Worm (Caenorhabditis elegans) whole organism, L1 larva: Measurements from ENCODE around the gene Y75B8A.25.

Experiments
- F16B12.6 ChIP-seq: fragments of 150-350 bp; optimal IDR thresholded peaks from 2 replicates; lab custom pipeline; 2014; ENCODE audit warnings: missing biosample characterization, missing genetic modification characterization
- aly-2 ChIP-seq: fragments of 150-350 bp; optimal IDR thresholded peaks from 2 replicates; lab custom pipeline; 2014; ENCODE audit warnings: missing biosample characterization, missing genetic modification characterization
- ama-1 ChIP-seq: fragments of 150-350 bp; optimal IDR thresholded peaks from 2 replicates; lab custom pipeline; 2014
- blmp-1 ChIP-seq: fragments of 150-350 bp; optimal IDR thresholded peaks from 2 replicates; lab custom pipeline; 2014; ENCODE audit warnings: missing biosample characterization, missing genetic modification characterization
- ceh-63 ChIP-seq: fragments of 200-800 bp; sonication (Bioruptor generic); optimal IDR thresholded peaks from 2 replicates; lab custom pipeline; 2018; ENCODE audit warnings: mild to moderate bottlenecking, missing genetic modification characterization, missing compliant biosample characterization
- ceh-82 ChIP-seq, 3 experiments: fragments of 150-350 bp in 1 of 3; sonication (generic microtip) in 2 of 3; optimal IDR thresholded peaks; 2 replicates each; lab custom pipeline; 2014 to 2017; ENCODE audit warnings: missing biosample characterization in 3 of 3, missing genetic modification characterization in 3 of 3
- ceh-88 ChIP-seq: fragments of 200-800 bp; sonication (Bioruptor generic); IDR thresholded peaks from 2 replicates; pipeline ENCODE4 v1.3.6; 2022; ENCODE audit warnings: missing genetic modification characterization, missing compliant biosample characterization
- ceh-90 ChIP-seq: sonication (generic microtip); optimal IDR thresholded peaks from 2 replicates; lab custom pipeline; 2016; ENCODE audit warnings: missing genetic modification characterization, missing compliant biosample characterization
- dsc-1 ChIP-seq: sonication (generic microtip); optimal IDR thresholded peaks from 2 replicates; lab custom pipeline; 2016; ENCODE audit warnings: mild to moderate bottlenecking, missing genetic modification characterization, missing compliant biosample characterization
- efl-1 ChIP-seq, 4 experiments: fragments of 150-350 bp; optimal IDR thresholded peaks in 3 of 4; peaks in 1 of 4; 1 replicate in 1 of 4; 2 replicates in 3 of 4; lab custom pipeline; 2014; ENCODE audit warnings: missing biosample characterization in 2 of 4, missing genetic modification characterization in 2 of 4, missing genetic modification reagents in 2 of 4
- egl-27 ChIP-seq, 2 experiments: fragments of 150-350 bp in 1 of 2; sonication (generic microtip); optimal IDR thresholded peaks; 3 replicates each; lab custom pipeline; 2017 to 2018; ENCODE audit warnings: missing biosample characterization in 2 of 2, missing genetic modification characterization in 2 of 2, missing genetic modification reagents in 2 of 2
- elt-2 ChIP-seq: sonication (generic microtip); optimal IDR thresholded peaks from 2 replicates; lab custom pipeline; 2016; ENCODE audit warnings: missing genetic modification characterization, mild to moderate bottlenecking, inconsistent platforms, missing compliant biosample characterization, missing genetic modification reagents
- fkh-8 ChIP-seq: sonication (generic microtip); optimal IDR thresholded peaks from 2 replicates; lab custom pipeline; 2016; ENCODE audit warnings: mild to moderate bottlenecking, missing genetic modification characterization, missing compliant biosample characterization
- fos-1 ChIP-seq: fragments of 150-350 bp; optimal IDR thresholded peaks from 2 replicates; lab custom pipeline; 2014; ENCODE audit warnings: missing biosample characterization, missing genetic modification characterization
- grh-1 ChIP-seq: fragments of 200-800 bp; sonication (Bioruptor generic); IDR thresholded peaks from 2 replicates; pipeline ENCODE4 v1.3.6; 2022; ENCODE audit warnings: missing genetic modification reagents, missing genetic modification characterization, missing compliant biosample characterization
- hpl-2 ChIP-seq: fragments of 150-350 bp; optimal IDR thresholded peaks from 2 replicates; lab custom pipeline; 2014; ENCODE audit warnings: missing biosample characterization, missing genetic modification reagents, missing genetic modification characterization
- jun-1 ChIP-seq: fragments of 150-350 bp; optimal IDR thresholded peaks from 2 replicates; lab custom pipeline; 2014; ENCODE audit warnings: missing biosample characterization, missing genetic modification reagents, missing genetic modification characterization
- lin-35 ChIP-seq, 2 experiments: fragments of 150-350 bp; optimal IDR thresholded peaks; 2 replicates each; lab custom pipeline; 2014; ENCODE audit warnings: missing biosample characterization in 2 of 2, missing genetic modification characterization in 2 of 2, missing genetic modification reagents in 2 of 2
- lin-39 ChIP-seq: fragments of 150-350 bp; optimal IDR thresholded peaks from 2 replicates; lab custom pipeline; 2014; ENCODE audit warnings: missing biosample characterization, missing genetic modification reagents, missing genetic modification characterization
- lsy-2 ChIP-seq, 2 experiments: fragments of 150-350 bp; optimal IDR thresholded peaks; 2 replicates each; lab custom pipeline; 2014; ENCODE audit warnings: missing biosample characterization in 2 of 2, missing genetic modification characterization in 2 of 2
- mab-9 ChIP-seq: fragments of 200-800 bp; sonication (Bioruptor generic); IDR thresholded peaks from 2 replicates; pipeline ENCODE4 v1.3.6; 2022; ENCODE audit warnings: missing genetic modification reagents, missing genetic modification characterization, missing compliant biosample characterization
- mdl-1 ChIP-seq, 2 experiments: fragments of 150-350 bp; optimal IDR thresholded peaks; 2 replicates each; lab custom pipeline; 2014 to 2017; ENCODE audit warnings: missing biosample characterization in 2 of 2, missing genetic modification characterization in 2 of 2, inconsistent platforms in 1 of 2
- mef-2 ChIP-seq: fragments of 150-350 bp; optimal IDR thresholded peaks from 2 replicates; lab custom pipeline; 2014; ENCODE audit warnings: missing biosample characterization, missing genetic modification characterization
- mep-1 ChIP-seq: fragments of 150-350 bp; optimal IDR thresholded peaks from 2 replicates; lab custom pipeline; 2014; ENCODE audit warnings: missing biosample characterization, missing genetic modification characterization
- nhr-11 ChIP-seq: fragments of 150-350 bp; optimal IDR thresholded peaks from 2 replicates; lab custom pipeline; 2014; ENCODE audit warnings: missing biosample characterization, missing genetic modification characterization
- nhr-19 ChIP-seq: fragments of 200-800 bp; sonication (Bioruptor generic); conservative IDR thresholded peaks from 2 replicates; pipeline ENCODE4 v1.3.6; 2022; ENCODE audit warnings: missing genetic modification characterization, missing compliant biosample characterization
- nhr-20 ChIP-seq: sonication (generic microtip); optimal IDR thresholded peaks from 2 replicates; lab custom pipeline; 2016; ENCODE audit warnings: mild to moderate bottlenecking, missing genetic modification characterization, missing compliant biosample characterization
- nhr-28 ChIP-seq: fragments of 150-350 bp; optimal IDR thresholded peaks from 2 replicates; lab custom pipeline; 2014; ENCODE audit warnings: missing biosample characterization, missing genetic modification characterization
- nhr-71 ChIP-seq: sonication (generic microtip); optimal IDR thresholded peaks from 2 replicates; lab custom pipeline; 2016; ENCODE audit warnings: mild to moderate bottlenecking, missing genetic modification characterization, moderate library complexity, missing compliant biosample characterization
- pag-3 ChIP-seq: sonication (generic microtip); optimal IDR thresholded peaks from 2 replicates; lab custom pipeline; 2017; ENCODE audit warnings: missing genetic modification characterization, mild to moderate bottlenecking, missing compliant biosample characterization, antibody characterized with exemption, borderline replicate concordance; ENCODE audit not compliant: insufficient read depth
- pax-3 ChIP-seq: fragments of 200-800 bp; sonication (Bioruptor generic); optimal IDR thresholded peaks from 2 replicates; lab custom pipeline; 2018; ENCODE audit warnings: mild to moderate bottlenecking, missing genetic modification characterization, moderate library complexity, missing compliant biosample characterization
- pqm-1 ChIP-seq: sonication (generic microtip); optimal IDR thresholded peaks from 3 replicates; lab custom pipeline; 2017; ENCODE audit warnings: missing biosample characterization, missing genetic modification characterization
- rnt-1 ChIP-seq: sonication (generic microtip); optimal IDR thresholded peaks from 2 replicates; lab custom pipeline; 2016; ENCODE audit warnings: mild to moderate bottlenecking, missing genetic modification characterization, moderate library complexity, missing compliant biosample characterization
- snpc-4 ChIP-seq: fragments of 150-350 bp; optimal IDR thresholded peaks from 2 replicates; lab custom pipeline; 2014; ENCODE audit warnings: missing biosample characterization, missing genetic modification characterization
- snu-23 ChIP-seq: sonication (generic microtip); optimal IDR thresholded peaks from 2 replicates; lab custom pipeline; 2016; ENCODE audit warnings: missing genetic modification characterization, missing compliant biosample characterization
- swsn-7 ChIP-seq: sonication (generic microtip); optimal IDR thresholded peaks from 2 replicates; lab custom pipeline; 2016; ENCODE audit warnings: missing genetic modification characterization, missing compliant biosample characterization
- unc-86 ChIP-seq: sonication (generic microtip); optimal IDR thresholded peaks from 2 replicates; lab custom pipeline; 2016; ENCODE audit warnings: missing genetic modification characterization, missing compliant biosample characterization
- unc-98 ChIP-seq: fragments of 200-800 bp; sonication (Bioruptor generic); IDR thresholded peaks from 2 replicates; pipeline ENCODE4 v1.3.6; 2022; ENCODE audit warnings: missing genetic modification characterization, missing compliant biosample characterization
- xbp-1 ChIP-seq: sonication (generic microtip); optimal IDR thresholded peaks from 2 replicates; lab custom pipeline; 2016; ENCODE audit warnings: missing genetic modification characterization, missing compliant biosample characterization
- zag-1 ChIP-seq: fragments of 150-350 bp; optimal IDR thresholded peaks from 2 replicates; lab custom pipeline; 2014; ENCODE audit warnings: missing biosample characterization, missing genetic modification characterization
- zip-4 ChIP-seq: fragments of 200-800 bp; sonication (Bioruptor generic); optimal IDR thresholded peaks from 2 replicates; lab custom pipeline; 2018; ENCODE audit warnings: mild to moderate bottlenecking, missing genetic modification characterization, moderate library complexity, missing compliant biosample characterization
- ztf-11 ChIP-seq, 2 experiments: sonication (generic microtip); optimal IDR thresholded peaks; 2 replicates each; lab custom pipeline; 2016 to 2017; ENCODE audit warnings: missing genetic modification characterization in 2 of 2, missing biosample characterization in 1 of 2, missing compliant biosample characterization in 1 of 2
- ztf-4 ChIP-seq: fragments of 150-350 bp; optimal IDR thresholded peaks from 2 replicates; lab custom pipeline; 2014; ENCODE audit warnings: missing biosample characterization, missing genetic modification characterization

The Y75B8A.25 gene

DNA sequence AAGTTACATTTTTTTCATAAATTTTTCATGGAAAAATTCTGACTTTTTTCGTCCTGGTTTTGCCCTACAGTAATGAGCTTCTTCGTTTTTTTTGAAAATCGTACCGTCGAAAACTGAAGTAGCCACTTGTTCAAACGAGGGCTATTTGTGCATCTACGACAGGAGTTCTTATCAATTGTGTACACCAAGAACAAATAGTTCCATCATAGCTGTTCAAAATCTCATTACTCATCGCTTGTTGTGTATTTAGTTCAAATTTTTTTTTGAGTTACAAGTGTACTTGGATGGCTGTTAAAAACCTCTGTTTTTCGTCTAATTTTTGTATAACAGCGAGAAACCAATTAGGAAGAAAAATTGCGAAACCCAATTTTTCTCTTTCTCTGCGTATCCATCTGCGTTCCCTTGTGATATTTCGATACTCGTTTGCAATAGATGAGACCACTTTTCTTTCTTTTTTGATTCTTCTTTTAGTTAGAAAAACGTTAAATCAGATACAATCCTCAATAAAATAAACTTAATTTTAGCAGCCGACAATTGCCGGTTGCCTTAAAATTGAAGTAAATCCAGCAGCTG lies 31.1 kb downstream of the Y75B8A.25 start (continued):
- TF ChIP-seq pag-3 (tag; lab: Kevin White, UChicago), result no peak

DNA sequence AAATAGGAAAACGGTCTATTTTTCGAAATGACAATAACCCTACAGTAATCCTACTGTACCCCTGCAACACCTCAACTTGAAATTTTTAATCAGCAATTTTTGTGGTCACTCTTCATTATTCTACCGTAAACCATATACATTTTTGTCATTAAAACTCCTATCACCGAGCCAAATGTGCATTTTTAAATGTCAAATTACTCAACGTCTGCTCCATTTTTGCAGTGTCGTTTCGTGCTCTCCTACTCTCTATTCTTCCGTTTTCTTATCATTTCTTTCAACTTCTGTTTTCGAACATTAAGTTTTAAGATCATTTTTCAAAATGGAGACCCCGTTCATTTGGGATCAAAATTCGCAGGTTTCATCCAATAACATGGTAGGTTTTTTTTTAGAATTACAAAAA lies 33.6 kb downstream of the Y75B8A.25 start, which contains the start of gene pqn-92:
Gene pqn-92, plus strand, starts transcription at position 307 of the 400 bp plus-strand sequence.
- TF ChIP-seq lin-39 (tag; lab: Kevin White, UChicago), result no peak
- no peak for TF ChIP-seq xbp-1
- no peak for TF ChIP-seq mef-2 (tag; lab: Kevin White, UChicago)
- no peak for TF ChIP-seq nhr-19 (GFP tag; lab: Robert Waterston, UW)
- no peak for TF ChIP-seq snpc-4
- TF ChIP-seq nhr-11 (tag; lab: Kevin White, UChicago), result no peak
- TF ChIP-seq mep-1 (tag; lab: Kevin White, UChicago), result no peak
- TF ChIP-seq rnt-1, result no peak
- no peak for TF ChIP-seq zag-1 (tag; lab: Kevin White, UChicago)
- TF ChIP-seq unc-98 (GFP tag; lab: Robert Waterston, UW), result no peak
- no peak for TF ChIP-seq zip-4 (GFP tag; lab: Kevin White, UChicago)
- no peak for TF ChIP-seq jun-1
- TF ChIP-seq mab-9 (GFP tag; lab: Robert Waterston, UW), result no peak
- no peak for TF ChIP-seq ama-1 (lab: Kevin White, UChicago)
- no peak for TF ChIP-seq F16B12.6 (tag; lab: Kevin White, UChicago)

DNA sequence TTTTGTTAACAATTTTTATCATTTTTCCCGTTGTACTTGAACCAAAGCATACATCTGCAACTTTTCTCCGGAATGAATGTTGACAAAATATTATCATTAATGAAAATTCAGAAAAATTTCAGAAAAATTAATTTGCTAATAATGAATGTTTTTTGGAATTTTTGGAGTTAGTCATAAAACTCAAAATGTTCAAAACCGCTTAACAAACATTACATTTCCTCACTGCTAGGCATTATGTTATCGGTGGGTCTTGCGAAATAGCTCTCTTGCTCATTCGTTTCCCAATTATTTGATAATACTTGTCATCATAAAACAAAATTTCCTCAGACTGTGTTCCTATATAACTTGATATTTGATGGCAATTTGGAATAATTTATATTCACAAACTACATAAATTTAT lies 39.0 kb downstream of the Y75B8A.25 start, which contains the start of gene Y75B8A.39:
Gene Y75B8A.39, plus strand, starts transcription at position 301 of the 400 bp plus-strand sequence.
- TF ChIP-seq unc-86 (tag; lab: Kevin White, UChicago) (no peak), rnt-1 (no peak), egl-27 (tag; optimal IDR thresholded peaks at IDR 0.05; lab: Kevin White, UChicago) (no peak), ztf-4 (tag; lab: Kevin White, UChicago) (no peak)

DNA sequence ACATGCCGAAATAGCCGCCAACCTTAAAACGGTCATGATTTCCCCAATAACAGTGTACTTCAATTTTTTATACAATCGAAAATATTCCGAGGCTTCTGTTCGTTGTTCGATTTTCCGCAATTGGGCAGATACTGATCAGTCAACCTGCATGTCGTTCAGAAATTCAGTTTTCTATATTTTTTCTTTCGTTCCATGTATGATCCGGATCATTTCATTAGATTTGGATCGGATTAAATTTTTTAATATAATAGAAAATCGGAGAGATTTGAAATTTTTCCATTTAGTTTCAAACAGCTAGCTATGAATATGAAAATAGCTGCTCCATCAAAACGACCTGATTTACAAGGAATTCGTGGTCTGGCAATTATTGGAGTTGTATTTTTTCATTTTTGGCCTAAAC lies 41.3 kb downstream of the Y75B8A.25 start, which contains the start of gene Y75B8A.37:
Gene Y75B8A.37, plus strand, starts transcription at position 301 of the 400 bp plus-strand sequence.
- TF ChIP-seq grh-1 (GFP tag; lab: Robert Waterston, UW), result no peak
- TF ChIP-seq fos-1 (tag; lab: Kevin White, UChicago), result no peak
- TF ChIP-seq blmp-1 (tag; lab: Kevin White, UChicago), result no peak
- no peak for TF ChIP-seq pax-3 (tag; lab: Kevin White, UChicago)
- TF ChIP-seq aly-2 (tag; lab: Kevin White, UChicago), result no peak
- TF ChIP-seq xbp-1, result no peak
- no peak for TF ChIP-seq nhr-71
- no peak for TF ChIP-seq swsn-7
- no peak for TF ChIP-seq unc-98 (GFP tag; lab: Robert Waterston, UW)
- no peak for TF ChIP-seq lsy-2 (tag; optimal IDR thresholded peaks at IDR 0.05; lab: Kevin White, UChicago)
- TF ChIP-seq jun-1, result no peak
- no peak for TF ChIP-seq ceh-63
- TF ChIP-seq ztf-11 (tag; optimal IDR thresholded peaks at IDR 0.05; lab: Kevin White, UChicago), result no peak
- TF ChIP-seq pag-3 (tag; lab: Kevin White, UChicago), result no peak
- TF ChIP-seq hpl-2 (GFP tag; lab: Kevin White, UChicago), result no peak
- TF ChIP-seq ceh-88 (GFP tag; lab: Robert Waterston, UW), result no peak
- no peak for TF ChIP-seq elt-2 (tag; lab: Kevin White, UChicago)
- no peak for TF ChIP-seq F16B12.6 (tag; lab: Kevin White, UChicago)
- TF ChIP-seq nhr-28 (tag; lab: Kevin White, UChicago), result no peak

DNA sequence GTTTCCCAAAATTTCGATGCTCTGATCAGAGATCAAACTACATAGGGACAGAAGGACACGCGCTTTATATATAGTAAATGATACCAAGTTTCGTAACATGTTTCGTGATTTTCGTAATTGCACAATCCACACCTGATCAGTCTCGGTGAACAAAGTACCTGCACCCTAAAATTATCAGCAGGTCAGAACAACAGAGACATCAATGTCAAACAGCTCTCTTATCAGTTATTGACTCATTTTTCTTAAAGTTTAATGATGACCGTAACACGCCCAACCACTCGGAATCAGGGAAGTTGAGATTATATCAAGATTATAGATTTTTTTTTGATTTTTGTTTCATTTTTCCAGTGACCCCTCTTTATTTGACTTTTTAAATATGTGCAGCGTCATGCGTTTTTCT lies 43.7 kb downstream of the Y75B8A.25 start:
- TF ChIP-seq dsc-1 (tag; lab: Kevin White, UChicago) (no peak), mdl-1 (tag; optimal IDR thresholded peaks at IDR 0.05; lab: Kevin White, UChicago) (no peak), snu-23 (GFP tag; lab: Kevin White, UChicago) (no peak), nhr-20 (tag; lab: Kevin White, UChicago) (no peak), fkh-8 (no peak), jun-1 (peak; percentile 47), ceh-82 (tag; optimal IDR thresholded peaks at IDR 0.05; lab: Kevin White, UChicago) (no peak), pax-3 (tag; lab: Kevin White, UChicago) (peak; percentile 16), hpl-2 (GFP tag; lab: Kevin White, UChicago) (no peak), ceh-90 (no peak), nhr-71 (peak; percentile 15), efl-1 (optimal IDR thresholded peaks at IDR 0.05; lab: Kevin White, UChicago) (no peak), efl-1 (GFP tag; optimal IDR thresholded peaks at IDR 0.05 in 1 of 2; lab: Kevin White, UChicago) (peak in 1 of 2 experiments; percentile 76), pqm-1 (tag; lab: Kevin White, UChicago) (peak; percentile 64), lin-35 (GFP tag; optimal IDR thresholded peaks at IDR 0.05; lab: Kevin White, UChicago) (peak in 1 of 2 experiments; percentile 30), elt-2 (tag; lab: Kevin White, UChicago) (peak; percentile 86)
